Worm (Caenorhabditis elegans): ENCODE results near the gene K09H11.11.

Gene K09H11.11

DNA sequence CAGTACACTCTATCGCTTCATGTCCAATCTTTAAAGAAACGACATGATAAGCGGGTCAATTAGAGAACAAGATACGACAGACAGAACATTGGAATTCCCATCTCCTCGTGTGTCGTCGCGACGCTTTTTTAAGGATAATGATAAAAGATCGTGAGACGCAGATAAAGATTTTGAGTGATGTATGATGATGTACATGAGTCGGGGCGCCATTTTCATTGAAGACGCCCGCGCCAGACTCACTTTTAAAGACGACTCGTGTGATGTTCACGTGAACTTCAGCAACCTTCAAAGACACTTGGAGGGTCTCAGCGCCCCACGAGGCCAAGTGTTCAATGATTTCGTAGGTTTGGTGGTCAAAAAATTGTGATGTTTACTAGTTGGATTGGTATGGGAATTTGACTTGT lies 13.2 kb upstream of the K09H11.11 start:
- peak; percentile 64 for TF ChIP-seq nhr-25 (tag; optimal IDR thresholded peaks at IDR 0.05; ENCODE audit: borderline replicate concordance, insufficient read depth)
- peak; percentile 61; the same call in 1 of the 2 replicates for TF ChIP-seq php-3 (GFP tag; IDR thresholded peaks at IDR 0.05)
- TF ChIP-seq F49E8.2 (tag; optimal IDR thresholded peaks at IDR 0.05; ENCODE audit: borderline replicate concordance), result no peak
- TF ChIP-seq skn-1 (tag; optimal IDR thresholded peaks at IDR 0.05), result no peak
- no peak for TF ChIP-seq unc-39 (tag; optimal IDR thresholded peaks at IDR 0.05)
- peak; percentile 80; the same call in 1 of the 2 replicates for TF ChIP-seq ceh-20 (GFP tag; IDR thresholded peaks at IDR 0.05)
- TF ChIP-seq cey-2 (tag; optimal IDR thresholded peaks at IDR 0.05; ENCODE audit: borderline replicate concordance, insufficient read depth), result peak; percentile 93
- TF ChIP-seq ceh-44 (GFP tag; IDR thresholded peaks at IDR 0.05), result no peak
- no peak for TF ChIP-seq ces-1 (GFP tag; optimal IDR thresholded peaks at IDR 0.05)
- no peak for TF ChIP-seq unc-130 (GFP tag; optimal IDR thresholded peaks at IDR 0.05)
- TF ChIP-seq dve-1 (tag; optimal IDR thresholded peaks at IDR 0.05; ENCODE audit: insufficient read depth), result peak; percentile 86
- no peak for TF ChIP-seq snpc-4 (tag; optimal IDR thresholded peaks at IDR 0.05)
- peak; percentile 73; the same call in 1 of the 2 replicates for TF ChIP-seq lin-1 (GFP tag; IDR thresholded peaks at IDR 0.05)
- TF ChIP-seq ceh-62 (tag; optimal IDR thresholded peaks at IDR 0.05), result no peak
- no peak for TF ChIP-seq madf-9 (GFP tag; conservative IDR thresholded peaks at IDR 0.05)
- peak; percentile 67 for TF ChIP-seq spr-1 (tag; optimal IDR thresholded peaks at IDR 0.05)
- TF ChIP-seq aly-2 (tag; optimal IDR thresholded peaks at IDR 0.05), result no peak
- TF ChIP-seq set-16 (GFP tag; IDR thresholded peaks at IDR 0.05), result no peak
- TF ChIP-seq dmd-8 (GFP tag; IDR thresholded peaks at IDR 0.05), result no peak
- peak in 1 of 2 experiments; percentile 54 for TF ChIP-seq lsy-2 (tag; optimal IDR thresholded peaks at IDR 0.05)
- no peak for TF ChIP-seq zfp-3 (GFP tag; conservative IDR thresholded peaks at IDR 0.05)
- TF ChIP-seq mxl-3 (GFP tag; optimal IDR thresholded peaks at IDR 0.05), result peak; percentile 82
- peak; percentile 78 for TF ChIP-seq nhr-102 (tag; optimal IDR thresholded peaks at IDR 0.05)
- no peak for TF ChIP-seq F10B5.3 (tag; optimal IDR thresholded peaks at IDR 0.05)
- peak; percentile 91 for TF ChIP-seq hlh-30 (tag; optimal IDR thresholded peaks at IDR 0.05; ENCODE audit: insufficient read depth)
- no peak for TF ChIP-seq egl-43 (GFP tag; IDR thresholded peaks at IDR 0.05)
- TF ChIP-seq unc-62 (GFP tag; optimal IDR thresholded peaks at IDR 0.05 in 1 of 2), result peak in 1 of 2 experiments; percentile 71
- no peak for TF ChIP-seq unc-62 (tag; optimal IDR thresholded peaks at IDR 0.05)
- TF ChIP-seq rbr-2 (tag; optimal IDR thresholded peaks at IDR 0.05), result no peak
- TF ChIP-seq Y105C5A.15 (GFP tag; IDR thresholded peaks at IDR 0.05), result no peak
- no peak for TF ChIP-seq ztf-11 (tag; optimal IDR thresholded peaks at IDR 0.05)
- no peak for TF ChIP-seq Y75B8A.6 (GFP tag; IDR thresholded peaks at IDR 0.05)
- no peak for TF ChIP-seq madf-5 (GFP tag; IDR thresholded peaks at IDR 0.05)
- TF ChIP-seq ceh-82 (tag; optimal IDR thresholded peaks at IDR 0.05), result no peak
- no peak for TF ChIP-seq nhr-237 (tag; optimal IDR thresholded peaks at IDR 0.05)
- no peak for TF ChIP-seq nhr-76 (tag; optimal IDR thresholded peaks at IDR 0.05)
- TF ChIP-seq dpl-1 (GFP tag; optimal IDR thresholded peaks at IDR 0.05), result peak; percentile 30
- no peak for TF ChIP-seq D1046.2 (GFP tag; IDR thresholded peaks at IDR 0.05)
- no peak for TF ChIP-seq Y5F2A.4 (GFP tag; optimal IDR thresholded peaks at IDR 0.05)
- TF ChIP-seq nhr-42 (GFP tag; IDR thresholded peaks at IDR 0.05), result no peak
- no peak for TF ChIP-seq pha-4 (GFP tag; IDR thresholded peaks at IDR 0.05)
- no peak for TF ChIP-seq pha-4 (tag; optimal IDR thresholded peaks at IDR 0.05)
- TF ChIP-seq mdt-29 (GFP tag; IDR thresholded peaks at IDR 0.05), result no peak
- TF ChIP-seq jun-1 (tag; optimal IDR thresholded peaks at IDR 0.05), result no peak
- TF ChIP-seq hmg-1.1 (GFP tag; IDR thresholded peaks at IDR 0.05), result 0 out of 2 replicates have a peak, but pooled peaks have one; percentile 11
- TF ChIP-seq ama-1 (optimal IDR thresholded peaks at IDR 0.05), result no peak
- TF ChIP-seq mes-2 (tag; optimal IDR thresholded peaks at IDR 0.05; ENCODE audit: poor library complexity, severe bottlenecking), result no peak
- no peak for TF ChIP-seq daf-12 (tag; optimal IDR thresholded peaks at IDR 0.05)
- TF ChIP-seq nhr-10 (tag; optimal IDR thresholded peaks at IDR 0.05), result peak; percentile 79
- no peak for TF ChIP-seq ceh-32 (tag; optimal IDR thresholded peaks at IDR 0.05; ENCODE audit: poor library complexity)
- no peak for TF ChIP-seq lin-15B (tag; optimal IDR thresholded peaks at IDR 0.05)
- no peak for TF ChIP-seq dmd-9 (GFP tag; IDR thresholded peaks at IDR 0.05)
